Worm (Caenorhabditis elegans): ENCODE data around the gene rpl-10.

The rpl-10 gene

DNA sequence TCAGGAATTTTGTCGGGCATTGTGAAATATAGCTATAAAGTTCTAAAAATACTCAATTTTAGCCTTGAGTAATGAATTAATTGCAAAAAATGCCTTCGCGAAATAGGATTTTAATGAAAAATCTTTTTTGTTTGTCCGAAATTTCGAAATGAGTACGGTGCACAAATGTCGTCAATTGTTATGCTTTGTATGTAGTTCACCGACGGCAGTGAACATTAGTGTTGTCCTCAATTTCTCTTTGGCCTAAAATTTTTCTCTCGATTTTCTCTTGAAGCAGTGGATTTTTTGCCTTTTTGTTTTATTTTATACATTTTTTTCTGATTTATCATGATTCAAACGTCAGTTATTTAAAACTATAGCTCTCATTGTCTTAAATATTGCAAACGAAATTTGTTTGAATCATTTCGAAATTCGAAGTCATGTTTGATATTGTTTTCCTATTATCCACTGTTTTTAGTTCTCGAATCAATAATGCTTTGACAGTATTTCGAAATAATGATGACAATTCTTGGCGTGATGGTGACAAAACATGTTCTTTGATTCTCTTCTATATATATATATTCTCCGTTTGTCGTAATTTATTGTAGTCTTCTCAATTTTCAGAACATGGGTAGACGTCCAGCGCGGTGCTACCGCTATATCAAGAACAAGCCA, at the start of gene rpl-10, which contains the start of gene ints-11:
Gene rpl-10, plus strand, starts transcription at position 604 of the 654 bp plus-strand sequence.
Gene ints-11, minus strand, starts transcription at position 201 of the 654 bp plus-strand sequence.
- no peak for TF ChIP-seq snpc-4 (GFP tag; optimal IDR thresholded peaks at IDR 0.05)
- TF ChIP-seq snpc-4 (tag; optimal IDR thresholded peaks at IDR 0.05), result peak in 1 of 4 experiments; percentile 47
- TF ChIP-seq pha-4 (tag; optimal IDR thresholded peaks at IDR 0.05), result peak; percentile 30
- TF ChIP-seq cebp-1 (GFP tag; IDR thresholded peaks at IDR 0.05), result no peak
- TF ChIP-seq cebp-1 (tag; optimal IDR thresholded peaks at IDR 0.05), result peak; percentile 55
- TF ChIP-seq lin-40 (tag; optimal IDR thresholded peaks at IDR 0.05), result no peak
- peak; percentile 67 for TF ChIP-seq F33H1.4 (GFP tag; IDR thresholded peaks at IDR 0.05)
- TF ChIP-seq lsl-1 (GFP tag; optimal IDR thresholded peaks at IDR 0.05), result peak; percentile 15
- TF ChIP-seq attf-5 (GFP tag; optimal IDR thresholded peaks at IDR 0.05), result peak; percentile 29
- TF ChIP-seq lin-35 (GFP tag; optimal IDR thresholded peaks at IDR 0.05), result peak in 1 of 3 experiments; percentile 18
- no peak for TF ChIP-seq ceh-27 (GFP tag; optimal IDR thresholded peaks at IDR 0.05)

DNA sequence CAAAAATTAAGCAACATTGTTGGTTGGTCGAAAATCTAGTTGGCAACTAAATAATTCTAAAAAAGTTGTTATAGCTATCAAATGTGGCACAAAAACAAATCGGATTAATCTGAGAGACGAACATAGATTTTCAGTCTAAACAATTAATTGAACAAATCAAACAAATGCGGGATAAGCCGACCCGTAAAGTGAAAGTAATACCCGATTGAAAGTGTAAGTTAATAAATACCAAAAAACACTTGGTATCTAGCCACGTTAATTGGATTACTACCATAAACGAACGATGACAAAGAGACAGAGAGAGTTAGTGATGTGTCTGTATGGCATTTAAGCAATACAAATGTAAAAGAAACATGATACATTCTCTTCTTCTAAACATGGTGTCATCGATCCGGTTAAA, 49.8 kb upstream of the rpl-10 start:
- TF ChIP-seq K12H6.12 (tag; optimal IDR thresholded peaks at IDR 0.05), result no peak
- TF ChIP-seq F33H1.4 (GFP tag; IDR thresholded peaks at IDR 0.05), result no peak
- no peak for TF ChIP-seq die-1 (tag; optimal IDR thresholded peaks at IDR 0.05)
- TF ChIP-seq lin-54 (GFP tag; optimal IDR thresholded peaks at IDR 0.05), result no peak
- TF ChIP-seq efl-1 (GFP tag; optimal IDR thresholded peaks at IDR 0.05), result no peak
- TF ChIP-seq dpff-1 (tag; optimal IDR thresholded peaks at IDR 0.05), result no peak
- TF ChIP-seq tbp1 (GFP tag; optimal IDR thresholded peaks at IDR 0.05), result no peak
- TF ChIP-seq F39B2.1 (GFP tag; IDR thresholded peaks at IDR 0.05), result no peak
- TF ChIP-seq ztf-18 (tag; optimal IDR thresholded peaks at IDR 0.05), result no peak
- TF ChIP-seq madf-10 (tag; optimal IDR thresholded peaks at IDR 0.05), result no peak
- TF ChIP-seq lin-40 (tag; optimal IDR thresholded peaks at IDR 0.05), result no peak

DNA sequence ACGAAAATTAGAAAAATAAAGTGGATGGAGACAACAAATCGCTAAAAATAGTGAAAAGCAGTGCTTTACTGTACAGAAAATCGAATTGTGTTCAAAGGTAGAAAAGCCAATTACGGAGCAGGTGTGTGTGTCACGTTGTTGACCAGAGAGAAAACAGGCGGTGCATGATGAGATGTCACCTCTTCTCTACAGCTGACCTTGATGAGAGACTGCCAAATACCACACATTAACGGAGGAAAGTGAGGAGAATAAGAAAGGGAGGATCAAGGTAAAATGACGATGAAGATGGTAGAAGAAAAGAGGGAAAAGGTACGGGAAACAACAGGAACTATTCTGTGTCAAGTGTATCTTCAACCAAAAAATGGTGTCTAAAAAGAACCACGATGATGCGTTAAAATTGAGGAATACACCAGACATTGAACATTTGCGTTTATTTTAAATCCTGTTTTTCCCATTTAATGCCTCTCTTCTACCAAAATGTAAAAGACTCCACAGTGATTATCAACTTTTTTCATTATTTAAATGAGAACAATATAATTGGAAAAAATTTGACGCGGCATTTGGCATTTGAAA, 44.4 kb upstream of the rpl-10 start:
- TF ChIP-seq chd-7 (tag; optimal IDR thresholded peaks at IDR 0.05), result no peak
- TF ChIP-seq Y67H2A.10 (GFP tag; conservative IDR thresholded peaks at IDR 0.05), result no peak
- TF ChIP-seq athp-1 (tag; optimal IDR thresholded peaks at IDR 0.05), result no peak
- TF ChIP-seq atf-7 (tag; optimal IDR thresholded peaks at IDR 0.05), result no peak
- no peak for TF ChIP-seq attf-6 (GFP tag; IDR thresholded peaks at IDR 0.05)
- TF ChIP-seq rec-8 (tag; optimal IDR thresholded peaks at IDR 0.05), result no peak
- TF ChIP-seq hmg-20 (GFP tag; IDR thresholded peaks at IDR 0.05), result no peak
- TF ChIP-seq B0019.2 (GFP tag; conservative IDR thresholded peaks at IDR 0.05), result no peak
- no peak for TF ChIP-seq C06A6.2 (GFP tag; conservative IDR thresholded peaks at IDR 0.05)
- TF ChIP-seq bed-1 (GFP tag; IDR thresholded peaks at IDR 0.05), result no peak
- no peak for TF ChIP-seq ceh-79 (tag; optimal IDR thresholded peaks at IDR 0.05)

DNA sequence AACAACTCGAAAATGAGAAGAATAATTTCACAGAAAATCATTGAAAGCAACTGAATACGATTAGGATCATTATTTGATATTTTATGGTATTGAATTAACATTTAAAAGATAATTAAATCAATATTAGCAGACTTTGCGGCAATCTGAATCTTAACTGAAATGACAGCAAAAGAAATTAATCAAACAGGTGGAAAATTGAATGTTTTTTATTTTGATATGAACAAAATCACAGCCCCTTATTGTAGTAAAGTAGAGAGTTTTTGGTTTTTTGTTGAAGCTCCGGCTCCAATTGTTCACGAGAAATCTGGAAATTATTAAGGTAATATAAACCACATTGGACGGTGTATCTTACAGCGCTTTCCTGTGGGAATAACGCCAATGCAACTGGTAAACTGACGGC, 41.6 kb upstream of the rpl-10 start, which contains the start of gene sre-2:
Gene sre-2, minus strand, starts transcription at position 101 of the 400 bp plus-strand sequence.
- no peak for TF ChIP-seq bed-2 (GFP tag; IDR thresholded peaks at IDR 0.05)
- TF ChIP-seq hlh-12 (tag; optimal IDR thresholded peaks at IDR 0.05), result no peak
